Fruit fly (Drosophila melanogaster) whole organism, wandering third instar larva: ENCODE data around the gene Spn.
A peak's percentile ranks its signal among the peaks of the same experiment; 100 is the strongest.

Source experiments
- Abd-B ChIP-seq: fragments of >200 bp; optimal IDR thresholded peaks from 2 replicates; lab custom pipeline; 2017; ENCODE audit warnings: missing biosample characterization, missing genetic modification characterization
- CG32264 ChIP-seq: fragments of 200-800 bp; sonication (Bioruptor generic); optimal IDR thresholded peaks from 2 replicates; lab custom pipeline; 2016; ENCODE audit warnings: missing biosample characterization, missing genetic modification characterization
- CG9705 ChIP-seq: fragments of 200-800 bp; sonication (Bioruptor generic); optimal IDR thresholded peaks from 2 replicates; lab custom pipeline; 2018; ENCODE audit warnings: missing biosample characterization, mild to moderate bottlenecking, missing genetic modification characterization
- CrebA ChIP-seq: fragments of 200-800 bp; sonication (Bioruptor generic); optimal IDR thresholded peaks from 2 replicates; lab custom pipeline; 2016; ENCODE audit warnings: missing biosample characterization, mild to moderate bottlenecking, missing genetic modification characterization, borderline replicate concordance
- Dfd ChIP-seq: fragments of >200 bp; optimal IDR thresholded peaks from 2 replicates; lab custom pipeline; 2017; ENCODE audit warnings: missing biosample characterization, missing genetic modification characterization
- Dif ChIP-seq: fragments of 200-275, 200-300 bp; sonication (Bioruptor generic); optimal IDR thresholded peaks from 2 replicates; lab custom pipeline; 2018; ENCODE audit warnings: missing biosample characterization, missing genetic modification characterization; ENCODE audit not compliant: partially characterized antibody
- GATAd ChIP-seq: sonication (Bioruptor generic); optimal IDR thresholded peaks from 2 replicates; lab custom pipeline; 2016; ENCODE audit warnings: missing biosample characterization, missing genetic modification characterization
- HLH106 ChIP-seq: fragments of 200-800 bp; optimal IDR thresholded peaks from 3 replicates; lab custom pipeline; 2019; ENCODE audit warnings: missing biosample characterization, mild to moderate bottlenecking, missing genetic modification characterization, moderate library complexity
- Hnf4 ChIP-seq: fragments of 200-800 bp; sonication (Bioruptor generic); optimal IDR thresholded peaks from 2 replicates; lab custom pipeline; 2016; ENCODE audit warnings: missing biosample characterization, mild to moderate bottlenecking, missing genetic modification characterization
- Hr78 ChIP-seq: fragments of >200 bp; optimal IDR thresholded peaks from 2 replicates; lab custom pipeline; 2017; ENCODE audit warnings: missing biosample characterization, missing genetic modification characterization
- Hr83 ChIP-seq: fragments of 200-300 bp; sonication (Bioruptor generic); optimal IDR thresholded peaks from 2 replicates; lab custom pipeline; 2016; ENCODE audit warnings: missing biosample characterization, mild to moderate bottlenecking, missing genetic modification characterization, moderate library complexity; ENCODE audit not compliant: poor library complexity, severe bottlenecking
- Jra ChIP-seq: sonication (Bioruptor generic); optimal IDR thresholded peaks from 2 replicates; lab custom pipeline; 2016; ENCODE audit warnings: missing biosample characterization, missing genetic modification characterization
- Mio ChIP-seq: sonication (Bioruptor generic); optimal IDR thresholded peaks from 2 replicates; lab custom pipeline; 2016; ENCODE audit warnings: missing biosample characterization, missing genetic modification characterization
- Myc ChIP-seq: fragments of >200 bp; optimal IDR thresholded peaks from 2 replicates; lab custom pipeline; 2017
- N ChIP-seq: fragments of >200 bp; optimal IDR thresholded peaks from 2 replicates; lab custom pipeline; 2018; ENCODE audit warnings: missing biosample characterization, missing external identifiers, missing genetic modification characterization
- OdsH ChIP-seq: fragments of 200-800 bp; sonication (Bioruptor generic); optimal IDR thresholded peaks from 2 replicates; lab custom pipeline; 2016; ENCODE audit warnings: missing biosample characterization, mild to moderate bottlenecking, missing genetic modification characterization
- Rel ChIP-seq, 2 experiments: fragments of 200-800 bp; sonication (Bioruptor generic) in 1 of 2; optimal IDR thresholded peaks; 2 replicates in 1 of 2; 3 replicates in 1 of 2; lab custom pipeline; 2016 to 2019; ENCODE audit warnings: mild to moderate bottlenecking in 2 of 2, missing biosample characterization in 2 of 2, missing genetic modification characterization in 2 of 2, moderate library complexity in 1 of 2
- Sp1 ChIP-seq: fragments of 200-800 bp; sonication (Bioruptor generic); optimal IDR thresholded peaks from 3 replicates; lab custom pipeline; 2019; ENCODE audit warnings: missing biosample characterization, mild to moderate bottlenecking, missing genetic modification characterization, moderate library complexity
- Vsx2 ChIP-seq: fragments of 200-300, 225-300 bp; sonication (Bioruptor generic); optimal IDR thresholded peaks from 2 replicates; lab custom pipeline; 2018; ENCODE audit warnings: missing biosample characterization, missing genetic modification characterization; ENCODE audit not compliant: partially characterized antibody
- br ChIP-seq: fragments of 200-800 bp; sonication (Bioruptor generic); optimal IDR thresholded peaks from 2 replicates; lab custom pipeline; 2016; ENCODE audit warnings: missing biosample characterization, missing genetic modification characterization
- brk ChIP-seq: fragments of 200-800 bp; sonication (Bioruptor generic); optimal IDR thresholded peaks from 2 replicates; lab custom pipeline; 2016; ENCODE audit warnings: missing biosample characterization, mild to moderate bottlenecking, missing genetic modification characterization
- dl ChIP-seq, 2 experiments: fragments of 175-275, 200-275 bp in 1 of 2; fragments of 200-275 bp in 1 of 2; sonication (Bioruptor generic); optimal IDR thresholded peaks; lab custom pipeline; 2018; ENCODE audit warnings: mild to moderate bottlenecking in 2 of 2, missing biosample characterization in 2 of 2, missing genetic modification characterization in 2 of 2, moderate library complexity in 2 of 2; ENCODE audit not compliant: partially characterized antibody in 2 of 2, insufficient read depth in 1 of 2
- dmrt93B ChIP-seq: fragments of 200-800 bp; sonication (Bioruptor generic); optimal IDR thresholded peaks from 2 replicates; lab custom pipeline; 2018; ENCODE audit warnings: missing biosample characterization, mild to moderate bottlenecking, missing genetic modification characterization
- dsf ChIP-seq: sonication (Bioruptor generic); optimal IDR thresholded peaks from 2 replicates; lab custom pipeline; 2016; ENCODE audit warnings: missing biosample characterization, missing genetic modification characterization, borderline replicate concordance
- ey ChIP-seq: fragments of 200-800 bp; sonication (Bioruptor generic); optimal IDR thresholded peaks from 2 replicates; lab custom pipeline; 2016; ENCODE audit warnings: missing biosample characterization, missing genetic modification characterization
- foxo ChIP-seq, 2 experiments: fragments of 200-800 bp; sonication (Bioruptor generic); optimal IDR thresholded peaks; 2 replicates in 1 of 2; 3 replicates in 1 of 2; lab custom pipeline; 2016 to 2017; ENCODE audit warnings: missing biosample characterization in 2 of 2, missing genetic modification characterization in 2 of 2
- fru ChIP-seq: fragments of 200-800 bp; sonication (Bioruptor generic); optimal IDR thresholded peaks from 3 replicates; lab custom pipeline; 2016; ENCODE audit warnings: missing biosample characterization, mild to moderate bottlenecking, missing genetic modification characterization
- h ChIP-seq: fragments of 200-800 bp; sonication (Bioruptor generic); optimal IDR thresholded peaks from 3 replicates; lab custom pipeline; 2016; ENCODE audit warnings: missing biosample characterization, mild to moderate bottlenecking, missing genetic modification characterization
- jim ChIP-seq: fragments of 175-275, 200-325 bp; sonication (Bioruptor generic); optimal IDR thresholded peaks from 2 replicates; lab custom pipeline; 2016; ENCODE audit warnings: missing biosample characterization, mild to moderate bottlenecking, missing genetic modification characterization
- lola ChIP-seq: fragments of >200 bp; optimal IDR thresholded peaks from 2 replicates; lab custom pipeline; 2017; ENCODE audit warnings: missing biosample characterization, missing genetic modification characterization
- pan ChIP-seq: fragments of >200 bp; optimal IDR thresholded peaks from 2 replicates; lab custom pipeline; 2017
- psq ChIP-seq: fragments of 200-800 bp; sonication (Bioruptor generic); optimal IDR thresholded peaks from 3 replicates; lab custom pipeline; 2017; ENCODE audit warnings: missing biosample characterization, mild to moderate bottlenecking, missing genetic modification characterization, moderate library complexity
- rgr ChIP-seq: fragments of 200-800 bp; sonication (Bioruptor generic); optimal IDR thresholded peaks from 3 replicates; lab custom pipeline; 2016; ENCODE audit warnings: missing biosample characterization, mild to moderate bottlenecking, missing genetic modification characterization
- sage ChIP-seq: fragments of 200-800 bp; sonication (Bioruptor generic); optimal IDR thresholded peaks from 2 replicates; lab custom pipeline; 2016; ENCODE audit warnings: missing biosample characterization, mild to moderate bottlenecking, missing genetic modification characterization
- sv ChIP-seq: fragments of 200-800 bp; sonication (Bioruptor generic); optimal IDR thresholded peaks from 3 replicates; lab custom pipeline; 2016; ENCODE audit warnings: missing biosample characterization, missing genetic modification characterization
- tai ChIP-seq: sonication (Bioruptor generic); optimal IDR thresholded peaks from 2 replicates; lab custom pipeline; 2016; ENCODE audit warnings: missing biosample characterization, missing genetic modification characterization
- usp ChIP-seq: fragments of >200 bp; optimal IDR thresholded peaks from 2 replicates; lab custom pipeline; 2017; ENCODE audit warnings: missing biosample characterization, missing genetic modification characterization
- woc ChIP-seq: sonication (Bioruptor generic); optimal IDR thresholded peaks from 2 replicates; lab custom pipeline; 2016; ENCODE audit warnings: missing biosample characterization, mild to moderate bottlenecking, missing genetic modification characterization

Spn gene

dm6 chr3L:2587562-2587918 lies 33.4 kb upstream of the Spn start:
- TF ChIP-seq ey (GFP tag; lab: Kevin White, UChicago) (no peak), br (no peak), foxo (GFP tag; optimal IDR thresholded peaks at IDR 0.05; lab: Kevin White, UChicago) (no peak)
- TF ChIP-seq, all 38 proteins: peak for 0

- TF ChIP-seq Vsx2 (no peak), jim (no peak), tai (no peak), CrebA (GFP tag; lab: Kevin White, UChicago) (no peak), Hnf4 (GFP tag; lab: Kevin White, UChicago) (peak; percentile 51), foxo (GFP tag; optimal IDR thresholded peaks at IDR 0.05; lab: Kevin White, UChicago) (peak in 1 of 2 experiments; percentile 63), Hr78 (GFP tag; lab: Kevin White, UChicago) (no peak), N (GFP tag; lab: Kevin White, UChicago) (peak; percentile 28), ey (GFP tag; lab: Kevin White, UChicago) (peak; percentile 28), Dif (GFP tag; lab: Kevin White, UChicago) (no peak), pan (lab: Kevin White, UChicago) (no peak), Jra (GFP tag; lab: Kevin White, UChicago) (peak; percentile 22), sage (GFP tag; lab: Kevin White, UChicago) (peak; percentile 46), dmrt93B (GFP tag; lab: Kevin White, UChicago) (peak; percentile 85), Abd-B (no peak), fru (GFP tag; lab: Kevin White, UChicago) (peak; percentile 49), brk (GFP tag; lab: Kevin White, UChicago) (peak; percentile 32), rgr (GFP tag; lab: Kevin White, UChicago) (peak; percentile 82), h (GFP tag; lab: Kevin White, UChicago) (peak; percentile 55), Hr83 (GFP tag; lab: Kevin White, UChicago) (peak; percentile 95), Dfd (no peak), Myc (lab: Kevin White, UChicago) (peak; percentile 29), sv (GFP tag; lab: Kevin White, UChicago) (peak; percentile 65), psq (GFP tag; lab: Kevin White, UChicago) (peak; percentile 55), woc (GFP tag; lab: Kevin White, UChicago) (peak; percentile 60), dl (GFP tag; optimal IDR thresholded peaks at IDR 0.05; lab: Kevin White, UChicago; ENCODE audit: insufficient read depth in 1 of 2, partially characterized antibody in 2 of 2) (no peak), Mio (GFP tag; lab: Kevin White, UChicago) (peak; percentile 33), dsf (GFP tag; lab: Kevin White, UChicago) (peak; percentile 13), CG9705 (GFP tag; lab: Kevin White, UChicago) (peak; percentile 84), GATAd (GFP tag; lab: Kevin White, UChicago) (no peak), OdsH (GFP tag; lab: Kevin White, UChicago) (peak; percentile 40), lola (GFP tag; lab: Kevin White, UChicago) (no peak), CG32264 (GFP tag; lab: Kevin White, UChicago) (no peak), Rel (GFP tag; optimal IDR thresholded peaks at IDR 0.05; lab: Kevin White, UChicago) (no peak), Rel (tag; optimal IDR thresholded peaks at IDR 0.05; lab: Kevin White, UChicago) (peak; percentile 41), br (peak; percentile 53), usp (no peak), HLH106 (tag; lab: Kevin White, UChicago) (peak; percentile 71), Sp1 (GFP tag; lab: Kevin White, UChicago) (peak; percentile 85)
- TF ChIP-seq, all 38 proteins: peak for 24
Observed at dm6 chr3L:2586804-2587561, 32.9 kb upstream of the Spn start, which contains the start of gene RpL8. RpL8 (plus strand) TSS chr3L:2587456.
